Worm (Caenorhabditis elegans) whole organism, L3 larva: ENCODE data around the gene C06B8.3.

ENCODE experiments used
- ZK546.5 ChIP-seq: sonication (generic microtip); optimal IDR thresholded peaks from 2 replicates; lab custom pipeline; 2017; ENCODE audit warnings: missing biosample characterization, missing genetic modification characterization
- ama-1 ChIP-seq: fragments of 150-350 bp; optimal IDR thresholded peaks from 2 replicates; lab custom pipeline; 2018
- elt-3 ChIP-seq, 3 experiments: fragments of 150-350 bp in 1 of 3; sonication (generic microtip) in 2 of 3; optimal IDR thresholded peaks; 2 replicates in 2 of 3; 4 replicates in 1 of 3; lab custom pipeline; 2014 to 2017; ENCODE audit warnings: missing biosample characterization in 3 of 3, missing genetic modification characterization in 3 of 3
- fkh-10 ChIP-seq: sonication (generic microtip); optimal IDR thresholded peaks from 2 replicates; lab custom pipeline; 2017; ENCODE audit warnings: missing biosample characterization, missing genetic modification reagents, missing genetic modification characterization
- lin-39 ChIP-seq: fragments of 150-350 bp; optimal IDR thresholded peaks from 2 replicates; lab custom pipeline; 2018; ENCODE audit warnings: missing biosample characterization, missing genetic modification reagents, missing genetic modification characterization
- nhr-76 ChIP-seq: fragments of 150-350 bp; sonication (generic microtip); optimal IDR thresholded peaks from 5 replicates; lab custom pipeline; 2014; ENCODE audit warnings: missing biosample characterization, missing genetic modification characterization
- pha-4 ChIP-seq: fragments of 150-350 bp; optimal IDR thresholded peaks from 2 replicates; lab custom pipeline; 2014; ENCODE audit warnings: missing biosample characterization, missing genetic modification reagents, missing genetic modification characterization
- sea-2 ChIP-seq: fragments of 150-350 bp; sonication (generic microtip); optimal IDR thresholded peaks from 4 replicates; lab custom pipeline; 2014; ENCODE audit warnings: missing biosample characterization, missing genetic modification reagents, missing genetic modification characterization
- skn-1 ChIP-seq: fragments of 150-350 bp; optimal IDR thresholded peaks from 2 replicates; lab custom pipeline; 2014; ENCODE audit warnings: missing biosample characterization, missing genetic modification characterization
- snpc-4 ChIP-seq: fragments of 150-350 bp; optimal IDR thresholded peaks from 2 replicates; lab custom pipeline; 2014; ENCODE audit warnings: missing biosample characterization, missing genetic modification characterization
- tbx-2 ChIP-seq: sonication (generic microtip); optimal IDR thresholded peaks from 2 replicates; lab custom pipeline; 2016; ENCODE audit warnings: mild to moderate bottlenecking, missing genetic modification characterization, missing compliant biosample characterization
- unc-62 ChIP-seq: fragments of 150-350 bp; sonication (generic microtip); optimal IDR thresholded peaks from 4 replicates; lab custom pipeline; 2014; ENCODE audit warnings: missing biosample characterization, missing genetic modification reagents, missing genetic modification characterization

ce11 chrV:15484537-15484936 is at the start of gene C06B8.3:
- TF ChIP-seq lin-39 (no peak), unc-62 (GFP tag; lab: Kevin White, UChicago) (no peak), snpc-4 (no peak), tbx-2 (tag; lab: Kevin White, UChicago) (no peak), elt-3 (tag; optimal IDR thresholded peaks at IDR 0.05; lab: Kevin White, UChicago) (no peak), ZK546.5 (tag; lab: Kevin White, UChicago) (no peak), sea-2 (no peak), fkh-10 (GFP tag; lab: Kevin White, UChicago) (no peak), pha-4 (no peak), skn-1 (tag; lab: Kevin White, UChicago) (no peak), ama-1 (lab: Kevin White, UChicago) (no peak), nhr-76 (no peak)
